Fruit fly (Drosophila melanogaster) whole organism, larva: ENCODE measurements around the gene CG31510.

ENCODE experiments used
- noc ChIP-seq: fragments of 200-800 bp; sonication (Bioruptor generic); optimal IDR thresholded peaks from 3 replicates; lab custom pipeline; 2019; ENCODE audit warnings: missing biosample characterization, mild to moderate bottlenecking, missing genetic modification characterization, moderate library complexity

The CG31510 gene

dm6 chr3R:25094639-25095038 is 28.1 kb downstream of the CG31510 start, which contains the start of gene fd96Cb:
TSS of gene fd96Cb (plus strand) at chr3R:25095012.
- no peak for TF ChIP-seq noc (tag; lab: Kevin White, UChicago)

- TF ChIP-seq noc (tag; lab: Kevin White, UChicago), result no peak
Observed at dm6 chr3R:25082348-25082747, 40.4 kb downstream of the CG31510 start, which contains the start of gene fd96Ca. TSS of gene fd96Ca (plus strand) at chr3R:25082684.

dm6 chr3R:25080446-25080845 is 42.3 kb downstream of the CG31510 start:
- no peak for TF ChIP-seq noc (tag; lab: Kevin White, UChicago)

dm6 chr3R:25078665-25079064 is 44.1 kb downstream of the CG31510 start:
- no peak for TF ChIP-seq noc (tag; lab: Kevin White, UChicago)

dm6 chr3R:25077280-25077820 is 45.4 kb downstream of the CG31510 start:
- TF ChIP-seq noc (tag; lab: Kevin White, UChicago), result no peak

dm6 chr3R:25074558-25074964 is 48.2 kb downstream of the CG31510 start, which contains the start of the genes shams and CG11920:
TSS of gene shams (minus strand) at chr3R:25074607.
TSS of gene CG11920 (plus strand) at chr3R:25074877.
- TF ChIP-seq noc (tag; lab: Kevin White, UChicago), result no peak

dm6 chr3R:25070871-25071270 is 51.8 kb downstream of the CG31510 start, which contains the start of gene CG11836:
TSS of gene CG11836 (plus strand) at chr3R:25071126.
- TF ChIP-seq noc (tag; lab: Kevin White, UChicago), result no peak

dm6 chr3R:25069569-25069968 is 53.2 kb downstream of the CG31510 start, which contains the start of the genes Stt3B and CG11839:
TSS of gene Stt3B (minus strand) at chr3R:25069637.
TSS of gene CG11839 (plus strand) at chr3R:25069927.
- no peak for TF ChIP-seq noc (tag; lab: Kevin White, UChicago)
